Worm (Caenorhabditis elegans) whole organism, L1 larva: ENCODE data around the gene dnj-3.

Experiments used
- C04F5.9 ChIP-seq: sonication (generic microtip); optimal IDR thresholded peaks from 2 replicates; lab custom pipeline; 2016; ENCODE audit warnings: missing genetic modification characterization, missing compliant biosample characterization
- C34B4.2 ChIP-seq: sonication (generic microtip); optimal IDR thresholded peaks from 2 replicates; lab custom pipeline; 2017; ENCODE audit warnings: mild to moderate bottlenecking, missing genetic modification characterization, missing compliant biosample characterization
- F16B12.6 ChIP-seq: fragments of 150-350 bp; optimal IDR thresholded peaks from 2 replicates; lab custom pipeline; 2014; ENCODE audit warnings: missing biosample characterization, missing genetic modification characterization
- aha-1 ChIP-seq: fragments of 150-350 bp; optimal IDR thresholded peaks from 2 replicates; lab custom pipeline; 2014; ENCODE audit warnings: missing biosample characterization, missing genetic modification characterization
- alr-1 ChIP-seq: fragments of 200-800 bp; sonication (Bioruptor generic); optimal IDR thresholded peaks from 2 replicates; lab custom pipeline; 2018; ENCODE audit warnings: borderline replicate concordance, mild to moderate bottlenecking, missing genetic modification characterization, missing compliant biosample characterization
- ama-1 ChIP-seq: fragments of 150-350 bp; optimal IDR thresholded peaks from 2 replicates; lab custom pipeline; 2014
- blmp-1 ChIP-seq: fragments of 150-350 bp; optimal IDR thresholded peaks from 2 replicates; lab custom pipeline; 2014; ENCODE audit warnings: missing biosample characterization, missing genetic modification characterization
- ceh-63 ChIP-seq: fragments of 200-800 bp; sonication (Bioruptor generic); optimal IDR thresholded peaks from 2 replicates; lab custom pipeline; 2018; ENCODE audit warnings: mild to moderate bottlenecking, missing genetic modification characterization, missing compliant biosample characterization
- ceh-8 ChIP-seq: fragments of 200-800 bp; sonication (Bioruptor generic); optimal IDR thresholded peaks from 2 replicates; lab custom pipeline; 2018; ENCODE audit warnings: mild to moderate bottlenecking, missing genetic modification characterization, moderate library complexity, missing compliant biosample characterization
- ceh-88 ChIP-seq: fragments of 200-800 bp; sonication (Bioruptor generic); IDR thresholded peaks from 2 replicates; pipeline ENCODE4 v1.3.6; 2022; ENCODE audit warnings: missing genetic modification characterization, missing compliant biosample characterization
- ceh-90 ChIP-seq: sonication (generic microtip); optimal IDR thresholded peaks from 2 replicates; lab custom pipeline; 2016; ENCODE audit warnings: missing genetic modification characterization, missing compliant biosample characterization
- dpl-1 ChIP-seq, 3 experiments: fragments of 150-350 bp in 2 of 3; sonication (generic microtip) in 1 of 3; optimal IDR thresholded peaks; 2 replicates each; lab custom pipeline; 2014 to 2017; ENCODE audit warnings: missing biosample characterization in 3 of 3, missing genetic modification characterization in 3 of 3, missing genetic modification reagents in 3 of 3
- dsc-1 ChIP-seq: sonication (generic microtip); optimal IDR thresholded peaks from 2 replicates; lab custom pipeline; 2016; ENCODE audit warnings: mild to moderate bottlenecking, missing genetic modification characterization, missing compliant biosample characterization
- efl-1 ChIP-seq, 4 experiments: fragments of 150-350 bp; optimal IDR thresholded peaks in 3 of 4; peaks in 1 of 4; 1 replicate in 1 of 4; 2 replicates in 3 of 4; lab custom pipeline; 2014; ENCODE audit warnings: missing biosample characterization in 2 of 4, missing genetic modification characterization in 2 of 4, missing genetic modification reagents in 2 of 4
- efl-3 ChIP-seq: fragments of 200-800 bp; sonication (Bioruptor generic); optimal IDR thresholded peaks from 2 replicates; lab custom pipeline; 2018; ENCODE audit warnings: mild to moderate bottlenecking, missing genetic modification characterization, missing compliant biosample characterization
- egl-13 ChIP-seq: sonication (generic microtip); optimal IDR thresholded peaks from 2 replicates; lab custom pipeline; 2016; ENCODE audit warnings: missing genotype, missing genetic modification reagents, missing genetic modification characterization, missing compliant biosample characterization
- elt-2 ChIP-seq: sonication (generic microtip); optimal IDR thresholded peaks from 2 replicates; lab custom pipeline; 2016; ENCODE audit warnings: missing genetic modification characterization, mild to moderate bottlenecking, inconsistent platforms, missing compliant biosample characterization, missing genetic modification reagents
- fkh-10 ChIP-seq: sonication (generic microtip); optimal IDR thresholded peaks from 2 replicates; lab custom pipeline; 2017; ENCODE audit warnings: missing biosample characterization, missing genetic modification reagents, missing genetic modification characterization
- fkh-8 ChIP-seq: sonication (generic microtip); optimal IDR thresholded peaks from 2 replicates; lab custom pipeline; 2016; ENCODE audit warnings: mild to moderate bottlenecking, missing genetic modification characterization, missing compliant biosample characterization
- fos-1 ChIP-seq: fragments of 150-350 bp; optimal IDR thresholded peaks from 2 replicates; lab custom pipeline; 2014; ENCODE audit warnings: missing biosample characterization, missing genetic modification characterization
- grh-1 ChIP-seq: fragments of 200-800 bp; sonication (Bioruptor generic); IDR thresholded peaks from 2 replicates; pipeline ENCODE4 v1.3.6; 2022; ENCODE audit warnings: missing genetic modification reagents, missing genetic modification characterization, missing compliant biosample characterization
- hlh-4 ChIP-seq: sonication (generic microtip); optimal IDR thresholded peaks from 2 replicates; lab custom pipeline; 2016; ENCODE audit warnings: mild to moderate bottlenecking, missing genetic modification characterization, missing compliant biosample characterization
- hpl-2 ChIP-seq: fragments of 150-350 bp; optimal IDR thresholded peaks from 2 replicates; lab custom pipeline; 2014; ENCODE audit warnings: missing biosample characterization, missing genetic modification reagents, missing genetic modification characterization
- irx-1 ChIP-seq: sonication (generic microtip); optimal IDR thresholded peaks from 2 replicates; lab custom pipeline; 2016; ENCODE audit warnings: missing genetic modification characterization, missing compliant biosample characterization
- isw-1 ChIP-seq: fragments of 200-800 bp; sonication (Bioruptor generic); IDR thresholded peaks from 2 replicates; pipeline ENCODE4 v1.3.6; 2022; ENCODE audit warnings: missing genetic modification characterization, missing compliant biosample characterization
- lin-14 ChIP-seq: fragments of 200-800 bp; sonication (Bioruptor generic); optimal IDR thresholded peaks from 2 replicates; lab custom pipeline; 2018; ENCODE audit warnings: mild to moderate bottlenecking, missing genetic modification characterization, moderate library complexity, missing compliant biosample characterization
- lin-35 ChIP-seq, 2 experiments: fragments of 150-350 bp; optimal IDR thresholded peaks; 2 replicates each; lab custom pipeline; 2014; ENCODE audit warnings: missing biosample characterization in 2 of 2, missing genetic modification characterization in 2 of 2, missing genetic modification reagents in 2 of 2
- lin-39 ChIP-seq: fragments of 150-350 bp; optimal IDR thresholded peaks from 2 replicates; lab custom pipeline; 2014; ENCODE audit warnings: missing biosample characterization, missing genetic modification reagents, missing genetic modification characterization
- lir-3 ChIP-seq: sonication (generic microtip); optimal IDR thresholded peaks from 2 replicates; lab custom pipeline; 2016; ENCODE audit warnings: mild to moderate bottlenecking, missing genetic modification characterization, moderate library complexity, missing compliant biosample characterization; ENCODE audit not compliant: poor library complexity
- lsy-2 ChIP-seq, 2 experiments: fragments of 150-350 bp; optimal IDR thresholded peaks; 2 replicates each; lab custom pipeline; 2014; ENCODE audit warnings: missing biosample characterization in 2 of 2, missing genetic modification characterization in 2 of 2
- nhr-11 ChIP-seq: fragments of 150-350 bp; optimal IDR thresholded peaks from 2 replicates; lab custom pipeline; 2014; ENCODE audit warnings: missing biosample characterization, missing genetic modification characterization
- nhr-19 ChIP-seq: fragments of 200-800 bp; sonication (Bioruptor generic); conservative IDR thresholded peaks from 2 replicates; pipeline ENCODE4 v1.3.6; 2022; ENCODE audit warnings: missing genetic modification characterization, missing compliant biosample characterization
- nhr-237 ChIP-seq: fragments of 150-350 bp; optimal IDR thresholded peaks from 2 replicates; lab custom pipeline; 2014; ENCODE audit warnings: missing biosample characterization, missing genetic modification characterization
- nhr-28 ChIP-seq: fragments of 150-350 bp; optimal IDR thresholded peaks from 2 replicates; lab custom pipeline; 2014; ENCODE audit warnings: missing biosample characterization, missing genetic modification characterization
- nhr-47 ChIP-seq: sonication (generic microtip); optimal IDR thresholded peaks from 2 replicates; lab custom pipeline; 2016; ENCODE audit warnings: mild to moderate bottlenecking, missing genetic modification characterization, moderate library complexity, missing compliant biosample characterization
- nhr-71 ChIP-seq: sonication (generic microtip); optimal IDR thresholded peaks from 2 replicates; lab custom pipeline; 2016; ENCODE audit warnings: mild to moderate bottlenecking, missing genetic modification characterization, moderate library complexity, missing compliant biosample characterization
- nhr-76 ChIP-seq: sonication (generic microtip); optimal IDR thresholded peaks from 2 replicates; lab custom pipeline; 2017; ENCODE audit warnings: missing biosample characterization, missing genetic modification characterization
- nhr-77 ChIP-seq: fragments of 150-350 bp; optimal IDR thresholded peaks from 2 replicates; lab custom pipeline; 2014; ENCODE audit warnings: missing biosample characterization, missing genetic modification characterization
- nhr-90 ChIP-seq: sonication (generic microtip); optimal IDR thresholded peaks from 2 replicates; lab custom pipeline; 2016; ENCODE audit warnings: mild to moderate bottlenecking, missing genetic modification characterization, missing compliant biosample characterization; ENCODE audit not compliant: poor library complexity
- pax-3 ChIP-seq: fragments of 200-800 bp; sonication (Bioruptor generic); optimal IDR thresholded peaks from 2 replicates; lab custom pipeline; 2018; ENCODE audit warnings: mild to moderate bottlenecking, missing genetic modification characterization, moderate library complexity, missing compliant biosample characterization
- pqm-1 ChIP-seq: sonication (generic microtip); optimal IDR thresholded peaks from 3 replicates; lab custom pipeline; 2017; ENCODE audit warnings: missing biosample characterization, missing genetic modification characterization
- rnt-1 ChIP-seq: sonication (generic microtip); optimal IDR thresholded peaks from 2 replicates; lab custom pipeline; 2016; ENCODE audit warnings: mild to moderate bottlenecking, missing genetic modification characterization, moderate library complexity, missing compliant biosample characterization
- skn-1 ChIP-seq: fragments of 150-350 bp; optimal IDR thresholded peaks from 2 replicates; lab custom pipeline; 2014; ENCODE audit warnings: missing biosample characterization, missing genetic modification characterization
- snpc-4 ChIP-seq: fragments of 150-350 bp; optimal IDR thresholded peaks from 2 replicates; lab custom pipeline; 2014; ENCODE audit warnings: missing biosample characterization, missing genetic modification characterization
- tlp-1 ChIP-seq: fragments of 150-350 bp; optimal IDR thresholded peaks from 2 replicates; lab custom pipeline; 2014; ENCODE audit warnings: missing biosample characterization, missing genetic modification characterization
- unc-30 ChIP-seq: sonication (generic microtip); optimal IDR thresholded peaks from 2 replicates; lab custom pipeline; 2017; ENCODE audit warnings: missing biosample characterization, missing genetic modification characterization
- unc-62 ChIP-seq: fragments of 150-350 bp; optimal IDR thresholded peaks from 2 replicates; lab custom pipeline; 2014; ENCODE audit warnings: missing biosample characterization, missing genetic modification reagents, missing genetic modification characterization
- unc-86 ChIP-seq: sonication (generic microtip); optimal IDR thresholded peaks from 2 replicates; lab custom pipeline; 2016; ENCODE audit warnings: missing genetic modification characterization, missing compliant biosample characterization
- unc-98 ChIP-seq: fragments of 200-800 bp; sonication (Bioruptor generic); IDR thresholded peaks from 2 replicates; pipeline ENCODE4 v1.3.6; 2022; ENCODE audit warnings: missing genetic modification characterization, missing compliant biosample characterization
- xbp-1 ChIP-seq: sonication (generic microtip); optimal IDR thresholded peaks from 2 replicates; lab custom pipeline; 2016; ENCODE audit warnings: missing genetic modification characterization, missing compliant biosample characterization
- ztf-11 ChIP-seq, 2 experiments: sonication (generic microtip); optimal IDR thresholded peaks; 2 replicates each; lab custom pipeline; 2016 to 2017; ENCODE audit warnings: missing genetic modification characterization in 2 of 2, missing biosample characterization in 1 of 2, missing compliant biosample characterization in 1 of 2

dnj-3 gene

DNA sequence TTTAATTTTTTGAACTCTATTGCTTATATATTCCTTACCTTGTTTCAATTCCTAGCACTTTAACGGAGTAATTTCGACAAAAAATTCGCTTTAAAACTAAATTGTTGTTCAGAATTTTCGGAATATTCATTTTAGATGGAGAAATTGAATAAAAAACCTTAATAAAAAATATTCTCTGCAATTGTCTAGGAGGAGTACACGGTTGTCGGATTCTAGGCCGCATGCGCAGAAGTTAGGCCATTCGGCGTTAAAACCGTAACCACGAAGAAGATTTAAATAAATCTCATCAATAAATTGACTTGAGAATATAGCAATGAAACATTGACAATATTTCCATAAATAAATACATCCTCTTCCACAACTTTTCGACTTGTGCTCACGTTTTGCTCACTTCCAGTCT, 13.8 kb downstream of the dnj-3 start, which contains the start of the genes C01G10.10 and C01G10.9 (continued):
- peak; percentile 77 for TF ChIP-seq xbp-1 (tag; lab: Kevin White, UChicago)
- no peak for TF ChIP-seq egl-13 (tag; lab: Kevin White, UChicago)
- TF ChIP-seq efl-3 (GFP tag; lab: Kevin White, UChicago): peak; percentile 54
- TF ChIP-seq unc-62: no peak
- no peak for TF ChIP-seq fkh-10
- TF ChIP-seq nhr-47 (tag; lab: Kevin White, UChicago): peak; percentile 86
- TF ChIP-seq nhr-76 (tag; lab: Kevin White, UChicago): no peak
- TF ChIP-seq dsc-1 (tag; lab: Kevin White, UChicago): peak; percentile 90
- TF ChIP-seq nhr-77 (tag; lab: Kevin White, UChicago): no peak
- no peak for TF ChIP-seq nhr-28 (tag; lab: Kevin White, UChicago)
- TF ChIP-seq alr-1 (tag; lab: Kevin White, UChicago): no peak
- no peak for TF ChIP-seq aha-1 (tag; lab: Kevin White, UChicago)
- TF ChIP-seq fos-1 (tag; lab: Kevin White, UChicago): no peak
- peak; percentile 80 for TF ChIP-seq hlh-4
- TF ChIP-seq ceh-63 (GFP tag; lab: Kevin White, UChicago): no peak
- peak; percentile 92 for TF ChIP-seq nhr-90
- TF ChIP-seq elt-2 (tag; lab: Kevin White, UChicago): peak; percentile 67
- no peak for TF ChIP-seq ceh-8 (GFP tag; lab: Kevin White, UChicago)
- TF ChIP-seq irx-1: peak; percentile 93
- peak; percentile 68 to 70 for TF ChIP-seq lsy-2 (tag; optimal IDR thresholded peaks at IDR 0.05; lab: Kevin White, UChicago)
- TF ChIP-seq pqm-1 (tag; lab: Kevin White, UChicago): no peak
- TF ChIP-seq ama-1 (lab: Kevin White, UChicago): no peak
- TF ChIP-seq isw-1: peak; percentile 46; the same call in 1 of the 2 replicates
- no peak for TF ChIP-seq nhr-237
- peak in 1 of 2 experiments; percentile 95 for TF ChIP-seq ztf-11 (tag; optimal IDR thresholded peaks at IDR 0.05; lab: Kevin White, UChicago)
- peak; percentile 69 for TF ChIP-seq lin-14 (GFP tag; lab: Kevin White, UChicago)
- TF ChIP-seq lir-3: peak; percentile 96
- 0 out of 2 replicates have a peak, but pooled peaks have one; percentile 34 for TF ChIP-seq grh-1 (GFP tag; lab: Robert Waterston, UW)
- TF ChIP-seq rnt-1 (tag; lab: Kevin White, UChicago): peak; percentile 97
- peak; percentile 40 to 68 for TF ChIP-seq efl-1 (optimal IDR thresholded peaks at IDR 0.05; lab: Kevin White, UChicago)
- TF ChIP-seq efl-1 (GFP tag; optimal IDR thresholded peaks at IDR 0.05 in 1 of 2; lab: Kevin White, UChicago): peak; percentile 52 to 95
- TF ChIP-seq lin-39 (tag; lab: Kevin White, UChicago): no peak
- peak; percentile 73 for TF ChIP-seq nhr-19 (GFP tag; lab: Robert Waterston, UW)
- peak; percentile 96 for TF ChIP-seq pax-3 (tag; lab: Kevin White, UChicago)
- TF ChIP-seq unc-98: peak; percentile 58; the same call in 1 of the 2 replicates
- peak; percentile 87 for TF ChIP-seq nhr-71 (tag; lab: Kevin White, UChicago)
- TF ChIP-seq C34B4.2 (tag; lab: Kevin White, UChicago): no peak
- no peak for TF ChIP-seq unc-30 (tag; lab: Kevin White, UChicago)
- TF ChIP-seq hpl-2 (GFP tag; lab: Kevin White, UChicago): no peak
- no peak for TF ChIP-seq F16B12.6
- TF ChIP-seq tlp-1: no peak
- TF ChIP-seq ceh-88 (GFP tag; lab: Robert Waterston, UW): no peak
- TF ChIP-seq snpc-4: peak; percentile 50
- TF ChIP-seq ceh-90 (tag; lab: Kevin White, UChicago): peak; percentile 92
- TF ChIP-seq C04F5.9 (tag; lab: Kevin White, UChicago): peak; percentile 83
- TF ChIP-seq dpl-1 (GFP tag; optimal IDR thresholded peaks at IDR 0.05; lab: Kevin White, UChicago): peak; percentile 45 to 67 (median 56)
- peak; percentile 46 for TF ChIP-seq unc-86 (tag; lab: Kevin White, UChicago)
- TF ChIP-seq nhr-11 (tag; lab: Kevin White, UChicago): no peak
- TF ChIP-seq skn-1 (tag; lab: Kevin White, UChicago): peak; percentile 38
- peak; percentile 51 for TF ChIP-seq blmp-1
- TF ChIP-seq fkh-8 (tag; lab: Kevin White, UChicago): peak; percentile 53
- TF ChIP-seq lin-35 (GFP tag; optimal IDR thresholded peaks at IDR 0.05; lab: Kevin White, UChicago): peak; percentile 21 to 46
